Worm (Caenorhabditis elegans) whole organism, dauer: ENCODE data around the gene F10C5.3.

Experiments
- unc-62 ChIP-seq: sonication (generic microtip); optimal IDR thresholded peaks from 2 replicates; lab custom pipeline; 2017; ENCODE audit warnings: missing biosample characterization, missing genetic modification reagents, missing genetic modification characterization

The F10C5.3 gene

DNA sequence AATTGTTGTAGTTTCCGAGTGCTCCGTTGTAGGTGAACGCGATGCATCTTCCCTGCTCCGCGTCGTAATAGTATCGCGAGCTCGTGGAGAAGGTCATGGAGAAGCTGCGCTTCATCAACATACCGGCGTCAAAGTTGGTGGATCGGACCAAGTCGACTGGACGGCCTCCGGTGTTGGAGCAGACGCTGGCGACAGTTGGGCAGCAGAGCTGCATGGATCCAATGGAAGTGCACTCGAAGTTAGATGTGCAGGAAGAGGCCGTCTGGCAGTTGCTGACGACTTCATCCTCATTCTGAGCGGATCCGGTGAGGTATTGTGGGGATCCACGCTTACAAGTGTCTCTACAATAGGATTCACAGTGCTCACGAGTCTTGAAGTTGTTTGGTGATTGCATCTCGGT, 25.4 kb downstream of the F10C5.3 start:
- no peak for TF ChIP-seq unc-62 (GFP tag; lab: Kevin White, UChicago)

DNA sequence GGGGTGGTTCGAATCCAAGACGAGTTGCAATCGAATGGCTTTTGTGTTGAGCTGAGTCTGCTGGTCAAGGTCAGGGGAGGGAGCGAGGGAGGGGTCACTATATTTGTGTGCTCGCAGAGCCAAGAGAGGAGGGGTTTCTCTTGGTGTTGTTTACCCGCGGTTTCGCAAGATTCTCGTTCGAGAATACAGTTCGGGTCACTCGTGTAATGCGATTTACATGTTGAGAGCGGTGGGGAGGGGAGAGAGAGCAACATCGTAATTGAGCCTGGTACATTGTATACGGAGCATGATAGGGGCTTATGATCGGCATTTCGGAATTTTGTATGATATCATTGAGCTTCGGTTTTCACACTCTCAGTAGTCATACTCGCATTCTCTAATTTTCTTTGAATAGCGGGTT, 28.4 kb downstream of the F10C5.3 start, which contains the start of gene F30H5.3:
Gene F30H5.3, minus strand, starts transcription at position 101 of the 400 bp plus-strand sequence.
- no peak for TF ChIP-seq unc-62 (GFP tag; lab: Kevin White, UChicago)

- TF ChIP-seq unc-62 (GFP tag; lab: Kevin White, UChicago), result no peak
These were observed 29.7 kb downstream of the F10C5.3 start for ce11 chrIII:513360-513759.

DNA sequence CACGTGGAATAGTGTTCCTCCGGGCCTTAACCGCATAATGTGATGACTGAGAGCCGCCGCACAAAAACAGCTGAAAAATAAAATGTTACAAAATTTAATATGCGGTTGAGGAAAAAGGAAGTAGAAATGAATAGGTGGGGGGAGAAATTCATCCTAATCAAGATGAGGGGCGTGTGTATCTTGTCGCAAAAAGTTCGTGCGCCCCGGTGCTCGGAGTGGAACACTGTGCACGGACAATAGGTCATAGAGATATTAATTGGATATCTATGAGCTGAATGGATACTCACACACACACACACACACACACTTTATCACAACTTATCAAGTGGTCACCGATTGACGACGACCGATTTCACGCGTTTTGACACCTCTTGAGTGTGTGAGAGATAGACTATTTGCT, 40.3 kb downstream of the F10C5.3 start, which contains the start of gene T22F7.3:
Gene T22F7.3, minus strand, starts transcription at position 101 of the 400 bp plus-strand sequence.
- TF ChIP-seq unc-62 (GFP tag; lab: Kevin White, UChicago), result no peak

DNA sequence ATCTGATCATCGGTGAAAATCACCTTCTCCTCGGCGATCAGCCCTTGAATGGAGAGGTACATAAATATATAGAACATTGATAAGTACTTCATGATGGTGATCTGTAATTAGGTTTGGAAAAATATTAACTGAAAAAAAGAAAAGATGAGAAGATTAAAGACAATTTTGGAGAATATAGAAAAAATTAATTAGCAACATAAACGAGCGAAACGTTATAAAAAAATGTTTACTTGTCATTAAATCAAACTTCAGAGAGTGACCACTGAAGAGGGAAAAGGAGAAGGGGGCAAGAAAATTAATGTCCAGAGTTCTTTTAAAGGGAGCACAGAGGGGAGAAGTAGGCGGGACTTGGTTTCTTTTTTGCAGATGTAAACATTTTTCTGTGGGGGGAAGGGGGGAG, 43.2 kb downstream of the F10C5.3 start, which contains the start of gene T22F7.4:
Gene T22F7.4, minus strand, starts transcription at position 101 of the 400 bp plus-strand sequence.
- no peak for TF ChIP-seq unc-62 (GFP tag; lab: Kevin White, UChicago)

ce11 chrIII:530899-531298, 47.2 kb downstream of the F10C5.3 start:
- no peak for TF ChIP-seq unc-62 (GFP tag; lab: Kevin White, UChicago)

DNA sequence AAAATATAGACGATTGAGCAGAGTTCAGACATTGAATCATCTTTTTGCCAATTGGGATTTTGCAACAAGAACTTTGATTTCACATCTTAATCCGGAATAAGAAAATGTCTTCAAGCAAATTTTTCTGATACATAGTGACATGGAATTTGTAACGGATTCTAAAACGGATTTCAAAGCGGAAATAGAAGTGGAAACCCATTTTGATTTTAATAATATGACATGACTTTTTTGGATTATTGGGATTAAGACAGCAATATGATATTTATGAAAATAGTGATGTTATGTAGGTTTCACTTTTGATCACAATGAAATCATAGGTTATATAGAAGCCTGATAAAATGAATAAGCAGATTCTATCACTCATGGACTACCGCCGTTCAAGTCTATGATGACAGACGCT, 48.5 kb downstream of the F10C5.3 start:
- TF ChIP-seq unc-62 (GFP tag; lab: Kevin White, UChicago), result no peak
